Worm (Caenorhabditis elegans) whole organism, late embryonic: Measurements from ENCODE around the gene gst-1.

ENCODE experiments used
- ama-1 ChIP-seq: fragments of 150-350 bp; optimal IDR thresholded peaks from 2 replicates; lab custom pipeline; 2014
- ceh-14 ChIP-seq: sonication (generic microtip); optimal IDR thresholded peaks from 2 replicates; lab custom pipeline; 2016; ENCODE audit warnings: missing genotype, missing genetic modification characterization, missing compliant biosample characterization
- ceh-22 ChIP-seq: sonication (generic microtip); optimal IDR thresholded peaks from 2 replicates; lab custom pipeline; 2017; ENCODE audit warnings: missing biosample characterization, missing genetic modification characterization
- ceh-34 ChIP-seq: sonication (generic microtip); optimal IDR thresholded peaks from 2 replicates; lab custom pipeline; 2016; ENCODE audit warnings: mild to moderate bottlenecking, missing genetic modification characterization, missing compliant biosample characterization
- ceh-6 ChIP-seq: fragments of 200-800 bp; sonication (Bioruptor generic); optimal IDR thresholded peaks from 2 replicates; lab custom pipeline; 2018; ENCODE audit warnings: mild to moderate bottlenecking, missing genetic modification characterization, missing compliant biosample characterization
- fkh-6 ChIP-seq: sonication (generic microtip); optimal IDR thresholded peaks from 2 replicates; lab custom pipeline; 2016; ENCODE audit warnings: missing genetic modification characterization, missing compliant biosample characterization
- hlh-30 ChIP-seq: sonication (generic microtip); optimal IDR thresholded peaks from 2 replicates; lab custom pipeline; 2017; ENCODE audit warnings: antibody characterized with exemption, missing genetic modification characterization, missing compliant biosample characterization; ENCODE audit not compliant: insufficient read depth
- madf-2 ChIP-seq: sonication (generic microtip); optimal IDR thresholded peaks from 2 replicates; lab custom pipeline; 2017; ENCODE audit warnings: missing genetic modification characterization, missing compliant biosample characterization
- nhr-11 ChIP-seq: fragments of 150-350 bp; optimal IDR thresholded peaks from 2 replicates; lab custom pipeline; 2014; ENCODE audit warnings: missing biosample characterization, missing genetic modification characterization
- syd-9 ChIP-seq: sonication (generic microtip); optimal IDR thresholded peaks from 2 replicates; lab custom pipeline; 2016; ENCODE audit warnings: mild to moderate bottlenecking, missing genetic modification characterization, moderate library complexity, missing compliant biosample characterization
- unc-42 ChIP-seq: sonication (generic microtip); optimal IDR thresholded peaks from 2 replicates; lab custom pipeline; 2016; ENCODE audit warnings: missing genotype, missing genetic modification characterization, missing compliant biosample characterization
- unc-55 ChIP-seq: sonication (generic microtip); optimal IDR thresholded peaks from 2 replicates; lab custom pipeline; 2017; ENCODE audit warnings: missing biosample characterization, missing genetic modification reagents, missing genetic modification characterization

DNA sequence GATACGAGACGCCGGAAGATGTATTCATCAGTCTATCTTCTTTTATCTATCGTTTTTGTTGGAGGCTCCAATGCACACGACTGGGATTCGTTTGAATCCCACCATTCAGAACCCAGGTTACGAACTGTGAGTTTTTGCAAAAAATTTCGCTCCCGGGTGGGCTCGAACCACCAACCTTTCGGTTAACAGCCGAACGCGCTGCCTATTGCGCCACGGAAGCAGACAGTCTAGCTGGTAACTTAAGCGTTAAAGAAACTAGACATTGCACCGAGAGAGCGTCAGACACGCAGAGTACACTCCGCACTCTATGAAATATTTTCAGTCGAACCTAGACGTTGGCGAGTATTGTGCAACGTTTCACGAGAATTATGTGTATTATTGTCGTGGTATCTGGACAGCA is 44.9 kb downstream of the gst-1 start:
- TF ChIP-seq ceh-22 (tag; lab: Kevin White, UChicago) (no peak), ceh-14 (no peak), ceh-6 (GFP tag; lab: Kevin White, UChicago) (peak; percentile 68), nhr-11 (tag; lab: Kevin White, UChicago) (no peak), unc-55 (GFP tag; lab: Kevin White, UChicago) (no peak), unc-42 (tag; lab: Kevin White, UChicago) (no peak), madf-2 (peak; percentile 49), fkh-6 (tag; lab: Kevin White, UChicago) (peak; percentile 37), ama-1 (no peak), ceh-34 (tag; lab: Kevin White, UChicago) (no peak), hlh-30 (tag; lab: Kevin White, UChicago) (no peak), syd-9 (tag; lab: Kevin White, UChicago) (no peak)
